Worm (Caenorhabditis elegans): ENCODE measurements around the gene F56D6.19.

The F56D6.19 gene

ce11 chrIV:3875260-3875659, 39.3 kb upstream of the F56D6.19 start (continued):
- TF ChIP-seq nhr-11 (tag; optimal IDR thresholded peaks at IDR 0.05): no peak
- peak; percentile 70 for TF ChIP-seq dve-1 (tag; optimal IDR thresholded peaks at IDR 0.05; ENCODE audit: insufficient read depth)
- TF ChIP-seq hif-1 (tag; optimal IDR thresholded peaks at IDR 0.05): peak in 1 of 2 experiments; percentile 41
- TF ChIP-seq Y5F2A.4 (GFP tag; optimal IDR thresholded peaks at IDR 0.05): no peak
- no peak for TF ChIP-seq mdt-29 (GFP tag; IDR thresholded peaks at IDR 0.05)
- no peak for TF ChIP-seq tag-97 (GFP tag; IDR thresholded peaks at IDR 0.05)
- TF ChIP-seq duxl-1 (tag; optimal IDR thresholded peaks at IDR 0.05; ENCODE audit: poor library complexity): no peak
- no peak for TF ChIP-seq zfp-3 (GFP tag; conservative IDR thresholded peaks at IDR 0.05)
- no peak for TF ChIP-seq mxl-2 (GFP tag; conservative IDR thresholded peaks at IDR 0.05)
- TF ChIP-seq snpc-1.2 (GFP tag; IDR thresholded peaks at IDR 0.05): no peak
- TF ChIP-seq unc-62 (GFP tag; optimal IDR thresholded peaks at IDR 0.05 in 1 of 2): no peak
- no peak for TF ChIP-seq unc-62 (tag; optimal IDR thresholded peaks at IDR 0.05)
- no peak for TF ChIP-seq ama-1 (optimal IDR thresholded peaks at IDR 0.05)
- peak; percentile 42 for TF ChIP-seq lin-13 (GFP tag; optimal IDR thresholded peaks at IDR 0.05)
- TF ChIP-seq snpc-4 (tag; optimal IDR thresholded peaks at IDR 0.05): no peak
- TF ChIP-seq spr-3 (GFP tag; optimal IDR thresholded peaks at IDR 0.05): no peak
- TF ChIP-seq F10B5.3 (tag; optimal IDR thresholded peaks at IDR 0.05): no peak
- TF ChIP-seq Y75B8A.6 (GFP tag; IDR thresholded peaks at IDR 0.05): no peak
- no peak for TF ChIP-seq lin-39 (tag; optimal IDR thresholded peaks at IDR 0.05)
- TF ChIP-seq jun-1 (tag; optimal IDR thresholded peaks at IDR 0.05): no peak
- TF ChIP-seq nhr-41 (GFP tag; IDR thresholded peaks at IDR 0.05): no peak
- TF ChIP-seq daf-12 (tag; optimal IDR thresholded peaks at IDR 0.05): no peak
- TF ChIP-seq nhr-77 (tag; optimal IDR thresholded peaks at IDR 0.05): no peak
- no peak for TF ChIP-seq sdz-12 (GFP tag; optimal IDR thresholded peaks at IDR 0.05)
- TF ChIP-seq daf-8 (GFP tag; IDR thresholded peaks at IDR 0.05): no peak
- TF ChIP-seq T26A8.4 (GFP tag; IDR thresholded peaks at IDR 0.05): no peak
- TF ChIP-seq php-3 (GFP tag; IDR thresholded peaks at IDR 0.05): peak; percentile 70
- TF ChIP-seq dmd-8 (GFP tag; IDR thresholded peaks at IDR 0.05): no peak
- TF ChIP-seq zip-2 (tag; optimal IDR thresholded peaks at IDR 0.05): no peak
- no peak for TF ChIP-seq ztf-7 (tag; optimal IDR thresholded peaks at IDR 0.05)
- TF ChIP-seq zip-11 (GFP tag; IDR thresholded peaks at IDR 0.05): no peak
- no peak for TF ChIP-seq fkh-10 (GFP tag; optimal IDR thresholded peaks at IDR 0.05)
- TF ChIP-seq nhr-111 (GFP tag; optimal IDR thresholded peaks at IDR 0.05): no peak
- peak; percentile 86 for TF ChIP-seq nhr-6 (tag; optimal IDR thresholded peaks at IDR 0.05)
- TF ChIP-seq lin-15B (tag; optimal IDR thresholded peaks at IDR 0.05): no peak
- no peak for TF ChIP-seq dmd-9 (GFP tag; IDR thresholded peaks at IDR 0.05)
- no peak for TF ChIP-seq T20F7.1 (GFP tag; optimal IDR thresholded peaks at IDR 0.05)
- no peak for TF ChIP-seq madf-9 (GFP tag; conservative IDR thresholded peaks at IDR 0.05)
- TF ChIP-seq mep-1 (tag; optimal IDR thresholded peaks at IDR 0.05): peak; percentile 68
- TF ChIP-seq hlh-11 (tag; optimal IDR thresholded peaks at IDR 0.05): peak; percentile 73
- no peak for TF ChIP-seq lin-38 (GFP tag; IDR thresholded peaks at IDR 0.05)
- TF ChIP-seq attf-4 (tag; optimal IDR thresholded peaks at IDR 0.05): no peak
- TF ChIP-seq ceh-62 (tag; optimal IDR thresholded peaks at IDR 0.05): no peak
- TF ChIP-seq daf-16 (GFP tag; optimal IDR thresholded peaks at IDR 0.05): peak in 1 of 2 experiments; percentile 7
- peak; percentile 78 for TF ChIP-seq daf-16 (tag; optimal IDR thresholded peaks at IDR 0.05)
- TF ChIP-seq set-16 (GFP tag; IDR thresholded peaks at IDR 0.05): peak; percentile 57
- no peak for TF ChIP-seq zag-1 (tag; optimal IDR thresholded peaks at IDR 0.05)
- 0 out of 2 replicates have a peak, but pooled peaks have one; percentile 45 for TF ChIP-seq ceh-20 (GFP tag; IDR thresholded peaks at IDR 0.05)
- TF ChIP-seq gei-8 (GFP tag; optimal IDR thresholded peaks at IDR 0.05): no peak
- no peak for TF ChIP-seq Y48G9A.11 (GFP tag; IDR thresholded peaks at IDR 0.05)
- no peak for TF ChIP-seq madf-5 (GFP tag; IDR thresholded peaks at IDR 0.05)
- TF ChIP-seq Y105C5A.15 (GFP tag; IDR thresholded peaks at IDR 0.05): no peak
- no peak for TF ChIP-seq lin-1 (GFP tag; IDR thresholded peaks at IDR 0.05)

All from whole organism, L4 larva.